Fruit fly (Drosophila melanogaster) whole organism, embryonic: ENCODE measurements around the gene Jarid2.

Experiments
- CG10209 ChIP-seq: fragments of 200-800 bp; sonication (Bioruptor generic); optimal IDR thresholded peaks from 3 replicates; lab custom pipeline; 2017; ENCODE audit warnings: missing biosample characterization, mild to moderate bottlenecking, missing genetic modification characterization, missing genetic modification reagents
- CG11695 ChIP-seq: fragments of 200-800 bp; sonication (Bioruptor generic); IDR thresholded peaks from 3 replicates; pipeline ENCODE4 v1.3.6; 2022; ENCODE audit warnings: missing biosample characterization, missing genetic modification characterization
- CG12236 ChIP-seq: fragments of 200-800 bp; sonication (Bioruptor generic); optimal IDR thresholded peaks from 2 replicates; lab custom pipeline; 2016; ENCODE audit warnings: missing biosample characterization, missing genetic modification characterization
- CG12942 ChIP-seq: fragments of 200-800 bp; sonication (Bioruptor generic); optimal IDR thresholded peaks from 3 replicates; lab custom pipeline; 2016; ENCODE audit warnings: missing biosample characterization, missing genetic modification characterization
- CG13287 ChIP-seq: fragments of 200-800 bp; sonication (Bioruptor generic); IDR thresholded peaks from 2 replicates; pipeline ENCODE4 v1.3.6; 2022; ENCODE audit warnings: missing biosample characterization, missing genetic modification characterization; ENCODE audit not compliant: partially characterized antibody
- CG14014 ChIP-seq: fragments of 200-800 bp; sonication (Bioruptor generic); IDR thresholded peaks from 2 replicates; pipeline ENCODE4 v1.3.6; 2022; ENCODE audit warnings: missing biosample characterization, missing genetic modification characterization
- CG1603 ChIP-seq: fragments of 200-800 bp; sonication (Bioruptor generic); optimal IDR thresholded peaks from 2 replicates; lab custom pipeline; 2019; ENCODE audit warnings: missing biosample characterization, mild to moderate bottlenecking, missing genetic modification characterization, moderate library complexity
- CG17359 ChIP-seq: fragments of 200-800 bp; sonication (Bioruptor generic); optimal IDR thresholded peaks from 3 replicates; lab custom pipeline; 2018; ENCODE audit warnings: missing biosample characterization, mild to moderate bottlenecking, missing genetic modification characterization, moderate library complexity
- CG17568 ChIP-seq: fragments of 200-800 bp; sonication (Bioruptor generic); optimal IDR thresholded peaks from 2 replicates; lab custom pipeline; 2018; ENCODE audit warnings: missing biosample characterization, mild to moderate bottlenecking, missing genetic modification characterization, moderate library complexity
- CG18599 ChIP-seq: fragments of 200-800 bp; sonication (Bioruptor generic); optimal IDR thresholded peaks from 3 replicates; lab custom pipeline; 2017; ENCODE audit warnings: missing biosample characterization, missing genetic modification characterization, mild to moderate bottlenecking, moderate library complexity, missing genetic modification reagents
- CG2202 ChIP-seq: fragments of 200-800 bp; sonication (Bioruptor generic); optimal IDR thresholded peaks from 2 replicates; lab custom pipeline; 2018; ENCODE audit warnings: missing biosample characterization, mild to moderate bottlenecking, missing genetic modification characterization
- CG2678 ChIP-seq: fragments of 200-800 bp; sonication (Bioruptor generic); optimal IDR thresholded peaks from 3 replicates; lab custom pipeline; 2019; ENCODE audit warnings: missing biosample characterization, mild to moderate bottlenecking, missing genetic modification characterization, moderate library complexity
- CG31441 ChIP-seq: fragments of 200-800 bp; sonication (Bioruptor generic); IDR thresholded peaks from 2 replicates; pipeline ENCODE4 v1.3.6; 2022; ENCODE audit warnings: missing biosample characterization, missing genetic modification characterization
- CG3281 ChIP-seq: fragments of 200-800 bp; sonication (Bioruptor generic); optimal IDR thresholded peaks from 3 replicates; lab custom pipeline; 2017; ENCODE audit warnings: missing biosample characterization, mild to moderate bottlenecking, missing genetic modification characterization
- CG4617 ChIP-seq: fragments of 200-800 bp; sonication (Bioruptor generic); optimal IDR thresholded peaks from 3 replicates; lab custom pipeline; 2016; ENCODE audit warnings: missing biosample characterization, missing genetic modification characterization, borderline replicate concordance
- CG7271 ChIP-seq: fragments of 200-800 bp; sonication (Bioruptor generic); optimal IDR thresholded peaks from 2 replicates; lab custom pipeline; 2018; ENCODE audit warnings: missing biosample characterization, mild to moderate bottlenecking, missing genetic modification characterization, moderate library complexity
- CG8388 ChIP-seq: fragments of 200-800 bp; sonication (Bioruptor generic); optimal IDR thresholded peaks from 2 replicates; lab custom pipeline; 2019; ENCODE audit warnings: missing biosample characterization, mild to moderate bottlenecking, missing genetic modification characterization, moderate library complexity
- CG8765 ChIP-seq: fragments of 200-800 bp; sonication (Bioruptor generic); IDR thresholded peaks from 2 replicates; pipeline ENCODE4 v1.3.6; 2022; ENCODE audit warnings: missing biosample characterization, missing genetic modification characterization
- Dfd ChIP-seq, 2 experiments: fragments of >200 bp; optimal IDR thresholded peaks; 2 replicates each; lab custom pipeline; 2017; ENCODE audit warnings: missing biosample characterization in 2 of 2, missing genetic modification characterization in 2 of 2
- Dref ChIP-seq: fragments of 200-800 bp; sonication (Bioruptor generic); IDR thresholded peaks from 2 replicates; pipeline ENCODE4 v1.3.6; 2022; ENCODE audit warnings: missing biosample characterization, missing genetic modification characterization
- Eip74EF ChIP-seq, 2 experiments: fragments of 200-800 bp in 1 of 2; fragments of >200 bp in 1 of 2; sonication (Bioruptor generic) in 1 of 2; optimal IDR thresholded peaks; 2 replicates each; lab custom pipeline; 2017 to 2019; ENCODE audit warnings: missing biosample characterization in 2 of 2, missing genetic modification characterization in 2 of 2, mild to moderate bottlenecking in 1 of 2, moderate library complexity in 1 of 2
- Hr51 ChIP-seq, 2 experiments: fragments of 200-800 bp; sonication (Bioruptor generic); optimal IDR thresholded peaks; 2 replicates in 1 of 2; 3 replicates in 1 of 2; lab custom pipeline; 2016 to 2018; ENCODE audit warnings: missing biosample characterization in 2 of 2, missing genetic modification characterization in 2 of 2, mild to moderate bottlenecking in 1 of 2, moderate library complexity in 1 of 2
- Kr ChIP-seq: fragments of 200-800 bp; sonication (Bioruptor generic); optimal IDR thresholded peaks from 2 replicates; lab custom pipeline; 2017; ENCODE audit warnings: missing biosample characterization, mild to moderate bottlenecking, missing genetic modification characterization
- Pdp1 ChIP-seq, 2 experiments: fragments of 200-800 bp; sonication (Bioruptor generic); optimal IDR thresholded peaks; 3 replicates each; lab custom pipeline; 2016; ENCODE audit warnings: missing biosample characterization in 2 of 2, missing genetic modification characterization in 2 of 2, mild to moderate bottlenecking in 1 of 2, moderate library complexity in 1 of 2
- Poxn ChIP-seq: fragments of 200-800 bp; sonication (Bioruptor generic); IDR thresholded peaks from 2 replicates; pipeline ENCODE4 v1.3.6; 2022; ENCODE audit warnings: missing biosample characterization, missing genetic modification characterization
- Ptx1 ChIP-seq: fragments of 200-800 bp; sonication (Bioruptor generic); IDR thresholded peaks from 2 replicates; pipeline ENCODE4 v1.3.6; 2022; ENCODE audit warnings: missing biosample characterization, missing genetic modification characterization
- Sry-δ ChIP-seq: fragments of 200-800 bp; sonication (Bioruptor generic); optimal IDR thresholded peaks from 2 replicates; lab custom pipeline; 2016; ENCODE audit warnings: missing biosample characterization, missing genetic modification characterization
- Trl ChIP-seq, 3 experiments: fragments of >200 bp in 2 of 3; fragments of 200-800 bp in 1 of 3; sonication (Bioruptor generic) in 1 of 3; optimal IDR thresholded peaks; 2 replicates in 1 of 3; 3 replicates in 2 of 3; lab custom pipeline; 2016 to 2017; ENCODE audit warnings: missing biosample characterization in 1 of 3, missing genetic modification characterization in 1 of 3
- YL-1 ChIP-seq: fragments of 200-800 bp; sonication (Bioruptor generic); optimal IDR thresholded peaks from 3 replicates; lab custom pipeline; 2017; ENCODE audit warnings: missing biosample characterization, mild to moderate bottlenecking, missing genetic modification characterization
- bowl ChIP-seq: fragments of 200-800 bp; sonication (Bioruptor generic); IDR thresholded peaks from 2 replicates; pipeline ENCODE4 v1.3.6; 2022; ENCODE audit warnings: missing biosample characterization, missing genetic modification characterization
- crp ChIP-seq, 2 experiments: fragments of 200-800 bp; sonication (Bioruptor generic); optimal IDR thresholded peaks; 2 replicates in 1 of 2; 3 replicates in 1 of 2; lab custom pipeline; 2017; ENCODE audit warnings: missing biosample characterization in 2 of 2, missing genetic modification characterization in 2 of 2, mild to moderate bottlenecking in 1 of 2, moderate library complexity in 1 of 2
- dm ChIP-seq: fragments of 200-800 bp; sonication (Bioruptor generic); optimal IDR thresholded peaks from 3 replicates; lab custom pipeline; 2016; ENCODE audit warnings: missing biosample characterization, missing genetic modification characterization
- gfzf ChIP-seq: fragments of 200-800 bp; sonication (Bioruptor generic); optimal IDR thresholded peaks from 2 replicates; lab custom pipeline; 2016; ENCODE audit warnings: missing biosample characterization, mild to moderate bottlenecking, missing genetic modification characterization, moderate library complexity
- grn ChIP-seq: fragments of 200-800 bp; sonication (Bioruptor generic); optimal IDR thresholded peaks from 3 replicates; lab custom pipeline; 2017; ENCODE audit warnings: missing biosample characterization, missing genetic modification characterization
- knrl ChIP-seq: fragments of 200-800 bp; sonication (Bioruptor generic); IDR thresholded peaks from 3 replicates; pipeline ENCODE4 v1.3.6; 2022; ENCODE audit warnings: missing biosample characterization, missing genetic modification characterization; ENCODE audit not compliant: partially characterized antibody
- lmd ChIP-seq: fragments of 200-800 bp; sonication (Bioruptor generic); IDR thresholded peaks from 2 replicates; pipeline ENCODE4 v1.3.6; 2022; ENCODE audit warnings: missing biosample characterization, missing genetic modification characterization
- onecut ChIP-seq: fragments of 200-800 bp; sonication (Bioruptor generic); IDR thresholded peaks from 2 replicates; pipeline ENCODE4 v1.3.6; 2022; ENCODE audit warnings: missing biosample characterization, missing genetic modification characterization
- p53 ChIP-seq: fragments of 200-800 bp; sonication (Bioruptor generic); optimal IDR thresholded peaks from 2 replicates; lab custom pipeline; 2016; ENCODE audit warnings: missing biosample characterization, missing genetic modification characterization
- slou ChIP-seq: fragments of 200-800 bp; sonication (Bioruptor generic); optimal IDR thresholded peaks from 3 replicates; lab custom pipeline; 2016; ENCODE audit warnings: missing biosample characterization, missing genetic modification characterization
- slp2 ChIP-seq: fragments of 200-800 bp; sonication (Bioruptor generic); optimal IDR thresholded peaks from 2 replicates; lab custom pipeline; 2016; ENCODE audit warnings: missing biosample characterization, missing genetic modification characterization
- stwl ChIP-seq: fragments of 200-800 bp; sonication (Bioruptor generic); optimal IDR thresholded peaks from 3 replicates; lab custom pipeline; 2018; ENCODE audit warnings: missing biosample characterization, mild to moderate bottlenecking, missing genetic modification characterization, moderate library complexity
- tap ChIP-seq: fragments of 200-800 bp; optimal IDR thresholded peaks from 3 replicates; lab custom pipeline; 2019; ENCODE audit warnings: missing biosample characterization, mild to moderate bottlenecking, missing genetic modification characterization, moderate library complexity
- tgo ChIP-seq: fragments of 200-800 bp; sonication (Bioruptor generic); IDR thresholded peaks from 3 replicates; pipeline ENCODE4 v1.3.6; 2022; ENCODE audit warnings: missing biosample characterization, missing genetic modification characterization
- tna ChIP-seq: fragments of 200-800 bp; sonication (Bioruptor generic); IDR thresholded peaks from 2 replicates; pipeline ENCODE4 v1.3.6; 2022; ENCODE audit warnings: missing biosample characterization, missing genetic modification characterization; ENCODE audit not compliant: partially characterized antibody
- wdn ChIP-seq: fragments of 200-800 bp; sonication (Bioruptor generic); IDR thresholded peaks from 2 replicates; pipeline ENCODE4 v1.3.6; 2022; ENCODE audit warnings: missing biosample characterization, missing genetic modification characterization
- zen2 ChIP-seq: fragments of 200-800 bp; sonication (Bioruptor generic); IDR thresholded peaks from 3 replicates; pipeline ENCODE4 v1.3.6; 2022; ENCODE audit warnings: missing biosample characterization, missing genetic modification characterization; ENCODE audit not compliant: partially characterized antibody

The Jarid2 gene

dm6 chr3L:9429665-9430607 lies 46.9 kb upstream of the Jarid2 start, which contains the start of the genes RpS17 and MTF-1 (continued):
- TF ChIP-seq slp2 (peak; percentile 26), CG13287 (GFP tag; lab: Robert Waterston, UW) (peak; percentile 61; the same call in 1 of the 2 replicates), CG4617 (GFP tag; lab: Kevin White, UChicago) (peak; percentile 60), tap (tag; lab: Kevin White, UChicago) (peak; percentile 26), CG2202 (tag; lab: Kevin White, UChicago) (peak; percentile 43), CG18599 (GFP tag; lab: Kevin White, UChicago) (peak; percentile 44), wdn (0 out of 2 replicates have a peak, but pooled peaks have one; percentile 11), p53 (GFP tag; lab: Kevin White, UChicago) (no peak), zen2 (no peak), CG1603 (peak; percentile 50), bowl (GFP tag; lab: Robert Waterston, UW) (no peak), Hr51 (GFP tag; optimal IDR thresholded peaks at IDR 0.05; lab: Kevin White, UChicago) (no peak), slou (peak; percentile 53), CG11695 (no peak; the same call in 2 of the 3 replicates), lmd (GFP tag; lab: Robert Waterston, UW) (no peak; the same call in 1 of the 2 replicates), CG14014 (GFP tag; lab: Robert Waterston, UW) (peak; percentile 39; the same call in 1 of the 2 replicates), tna (GFP tag; lab: Robert Waterston, UW) (peak; percentile 38; the same call in 1 of the 2 replicates), Dfd (GFP tag; optimal IDR thresholded peaks at IDR 0.05; lab: Kevin White, UChicago) (no peak), YL-1 (GFP tag; lab: Kevin White, UChicago) (peak; percentile 83), CG7271 (tag; lab: Kevin White, UChicago) (peak; percentile 60), CG10209 (GFP tag; lab: Kevin White, UChicago) (peak; percentile 66), crp (GFP tag; optimal IDR thresholded peaks at IDR 0.05; lab: Kevin White, UChicago) (no peak), CG31441 (GFP tag; lab: Robert Waterston, UW) (peak; percentile 41; the same call in 1 of the 2 replicates), CG3281 (GFP tag; lab: Kevin White, UChicago) (peak; percentile 67), CG8765 (no peak), CG8388 (peak; percentile 35), tgo (GFP tag; lab: Robert Waterston, UW) (peak; percentile 51), Eip74EF (GFP tag; optimal IDR thresholded peaks at IDR 0.05; lab: Kevin White, UChicago) (peak in 1 of 2 experiments; percentile 73), grn (GFP tag; lab: Kevin White, UChicago) (peak; percentile 91), onecut (GFP tag; lab: Robert Waterston, UW) (peak; percentile 70), dm (peak; percentile 66), Dref (GFP tag; lab: Robert Waterston, UW) (peak; percentile 9; the same call in 1 of the 2 replicates), Kr (GFP tag; lab: Kevin White, UChicago) (no peak), gfzf (GFP tag; lab: Kevin White, UChicago) (peak; percentile 94), Pdp1 (GFP tag; optimal IDR thresholded peaks at IDR 0.05; lab: Kevin White, UChicago) (peak in 1 of 2 experiments; percentile 57), Trl (optimal IDR thresholded peaks at IDR 0.05; lab: Kevin White, UChicago) (no peak), Trl (GFP tag; optimal IDR thresholded peaks at IDR 0.05; lab: Kevin White, UChicago) (peak; percentile 20), CG12236 (GFP tag; lab: Kevin White, UChicago) (peak; percentile 30), CG17359 (tag; lab: Kevin White, UChicago) (peak; percentile 37), stwl (tag; lab: Kevin White, UChicago) (peak; percentile 39), knrl (GFP tag; lab: Robert Waterston, UW) (no peak), CG2678 (peak; percentile 53), Ptx1 (peak; percentile 33; the same call in 1 of the 2 replicates), CG17568 (peak; percentile 78), CG12942 (GFP tag; lab: Kevin White, UChicago) (peak; percentile 25), Sry-δ (GFP tag; lab: Kevin White, UChicago) (peak; percentile 28), Poxn (no peak)
